Worm (Caenorhabditis elegans) whole organism, early embryonic: ENCODE results near the gene Y97E10B.1.

ENCODE experiments used
- B0310.2 ChIP-seq: sonication (generic microtip); optimal IDR thresholded peaks from 2 replicates; lab custom pipeline; 2016; ENCODE audit warnings: mild to moderate bottlenecking, missing genetic modification characterization, missing compliant biosample characterization
- F13C5.2 ChIP-seq: sonication (generic microtip); optimal IDR thresholded peaks from 2 replicates; lab custom pipeline; 2017; ENCODE audit warnings: mild to moderate bottlenecking, missing genetic modification characterization, inconsistent platforms, missing compliant biosample characterization
- aly-1 ChIP-seq: sonication (generic microtip); optimal IDR thresholded peaks from 2 replicates; lab custom pipeline; 2016; ENCODE audit warnings: missing genetic modification characterization, missing compliant biosample characterization
- ama-1 ChIP-seq: fragments of 150-350 bp; optimal IDR thresholded peaks from 2 replicates; lab custom pipeline; 2014
- ceh-13 ChIP-seq: fragments of 200-800 bp; sonication (Bioruptor generic); optimal IDR thresholded peaks from 2 replicates; lab custom pipeline; 2018; ENCODE audit warnings: mild to moderate bottlenecking, missing genetic modification characterization, missing compliant biosample characterization
- ceh-36 ChIP-seq: sonication (generic microtip); optimal IDR thresholded peaks from 2 replicates; lab custom pipeline; 2016; ENCODE audit warnings: missing genetic modification characterization, inconsistent platforms, missing compliant biosample characterization
- ets-7 ChIP-seq: sonication (generic microtip); optimal IDR thresholded peaks from 2 replicates; lab custom pipeline; 2016; ENCODE audit warnings: missing genotype, missing genetic modification characterization, missing compliant biosample characterization
- flt-1 ChIP-seq: fragments of 200-800 bp; sonication (Bioruptor generic); IDR thresholded peaks from 2 replicates; pipeline ENCODE4 v1.3.6; 2022; ENCODE audit warnings: missing genetic modification characterization, missing compliant biosample characterization
- hmbx-1 ChIP-seq: sonication (generic microtip); optimal IDR thresholded peaks from 2 replicates; lab custom pipeline; 2016; ENCODE audit warnings: mild to moderate bottlenecking, missing genetic modification characterization, missing compliant biosample characterization
- hmg-4 ChIP-seq: fragments of 200-800 bp; sonication (Bioruptor generic); optimal IDR thresholded peaks from 2 replicates; lab custom pipeline; 2018; ENCODE audit warnings: mild to moderate bottlenecking, missing genetic modification characterization, missing compliant biosample characterization
- hnd-1 ChIP-seq: sonication (generic microtip); optimal IDR thresholded peaks from 2 replicates; lab custom pipeline; 2016; ENCODE audit warnings: missing genetic modification characterization, missing compliant biosample characterization
- pes-1 ChIP-seq: fragments of 200-800 bp; sonication (Bioruptor generic); IDR thresholded peaks from 2 replicates; pipeline ENCODE4 v1.3.6; 2022; ENCODE audit warnings: missing genetic modification reagents, missing genetic modification characterization, missing compliant biosample characterization
- scrt-1 ChIP-seq: fragments of 200-800 bp; sonication (Bioruptor generic); IDR thresholded peaks from 2 replicates; pipeline ENCODE4 v1.3.6; 2022; ENCODE audit warnings: missing genetic modification characterization, missing compliant biosample characterization
- sea-1 ChIP-seq: fragments of 200-800 bp; sonication (Bioruptor generic); conservative IDR thresholded peaks from 2 replicates; pipeline ENCODE4 v1.3.6; 2022; ENCODE audit warnings: missing genetic modification characterization, missing compliant biosample characterization
- tbx-11 ChIP-seq: fragments of 200-800 bp; sonication (Bioruptor generic); IDR thresholded peaks from 2 replicates; pipeline ENCODE4 v1.3.6; 2022; ENCODE audit warnings: missing genetic modification characterization, missing compliant biosample characterization
- tbx-37 ChIP-seq: fragments of 200-800 bp; sonication (Bioruptor generic); conservative IDR thresholded peaks from 2 replicates; pipeline ENCODE4 v1.3.6; 2022; ENCODE audit warnings: missing genetic modification reagents, missing genetic modification characterization, missing compliant biosample characterization
- tra-4 ChIP-seq: sonication (generic microtip); optimal IDR thresholded peaks from 2 replicates; lab custom pipeline; 2017; ENCODE audit warnings: missing genetic modification characterization, missing compliant biosample characterization

Y97E10B.1 gene

ce11 chrV:7994570-7994969 lies 50.9 kb downstream of the Y97E10B.1 start, which contains the start of gene ceh-76:
Gene ceh-76 (minus strand): TSS chrV:7994670.
- TF ChIP-seq sea-1 (GFP tag; lab: Robert Waterston, UW) (no peak), scrt-1 (GFP tag; lab: Robert Waterston, UW) (no peak), B0310.2 (no peak), pes-1 (GFP tag; lab: Robert Waterston, UW) (no peak)

- TF ChIP-seq hmbx-1 (tag; lab: Kevin White, UChicago), result no peak
- TF ChIP-seq tbx-37, result no peak
- TF ChIP-seq hnd-1, result no peak
- no peak for TF ChIP-seq ets-7
- no peak for TF ChIP-seq sea-1 (GFP tag; lab: Robert Waterston, UW)
- no peak for TF ChIP-seq F13C5.2 (tag; lab: Kevin White, UChicago)
- no peak for TF ChIP-seq ceh-36 (tag; lab: Kevin White, UChicago)
- TF ChIP-seq scrt-1 (GFP tag; lab: Robert Waterston, UW), result no peak
- TF ChIP-seq ama-1 (lab: Kevin White, UChicago), result no peak
- TF ChIP-seq aly-1 (tag; lab: Kevin White, UChicago), result no peak
- no peak for TF ChIP-seq ceh-13 (GFP tag; lab: Kevin White, UChicago)
- no peak for TF ChIP-seq tbx-11 (GFP tag; lab: Robert Waterston, UW)
These were observed 51.5 kb downstream of the Y97E10B.1 start for ce11 chrV:7995165-7995564.

- TF ChIP-seq F13C5.2 (tag; lab: Kevin White, UChicago), result no peak
- TF ChIP-seq ceh-13 (GFP tag; lab: Kevin White, UChicago), result no peak
- TF ChIP-seq hmbx-1 (tag; lab: Kevin White, UChicago), result no peak
- TF ChIP-seq hnd-1, result no peak
- TF ChIP-seq ceh-36 (tag; lab: Kevin White, UChicago), result no peak
- no peak for TF ChIP-seq ets-7
- no peak for TF ChIP-seq pes-1 (GFP tag; lab: Robert Waterston, UW)
- TF ChIP-seq flt-1, result no peak
- no peak for TF ChIP-seq ama-1 (lab: Kevin White, UChicago)
- TF ChIP-seq aly-1 (tag; lab: Kevin White, UChicago), result no peak
- no peak for TF ChIP-seq hmg-4
- TF ChIP-seq scrt-1 (GFP tag; lab: Robert Waterston, UW), result no peak
- no peak for TF ChIP-seq tbx-37
- TF ChIP-seq sea-1 (GFP tag; lab: Robert Waterston, UW), result no peak
- TF ChIP-seq tra-4 (tag; lab: Kevin White, UChicago), result no peak
- no peak for TF ChIP-seq tbx-11 (GFP tag; lab: Robert Waterston, UW)
- TF ChIP-seq B0310.2, result no peak
These were observed 52.2 kb downstream of the Y97E10B.1 start, which contains the start of gene Y97E10AR.2 for ce11 chrV:7995878-7996277. Gene Y97E10AR.2 (plus strand): TSS chrV:7996178.
